2 fruit fly cellular contexts compared by ENCODE assay signal in the genomic region with DNA sequence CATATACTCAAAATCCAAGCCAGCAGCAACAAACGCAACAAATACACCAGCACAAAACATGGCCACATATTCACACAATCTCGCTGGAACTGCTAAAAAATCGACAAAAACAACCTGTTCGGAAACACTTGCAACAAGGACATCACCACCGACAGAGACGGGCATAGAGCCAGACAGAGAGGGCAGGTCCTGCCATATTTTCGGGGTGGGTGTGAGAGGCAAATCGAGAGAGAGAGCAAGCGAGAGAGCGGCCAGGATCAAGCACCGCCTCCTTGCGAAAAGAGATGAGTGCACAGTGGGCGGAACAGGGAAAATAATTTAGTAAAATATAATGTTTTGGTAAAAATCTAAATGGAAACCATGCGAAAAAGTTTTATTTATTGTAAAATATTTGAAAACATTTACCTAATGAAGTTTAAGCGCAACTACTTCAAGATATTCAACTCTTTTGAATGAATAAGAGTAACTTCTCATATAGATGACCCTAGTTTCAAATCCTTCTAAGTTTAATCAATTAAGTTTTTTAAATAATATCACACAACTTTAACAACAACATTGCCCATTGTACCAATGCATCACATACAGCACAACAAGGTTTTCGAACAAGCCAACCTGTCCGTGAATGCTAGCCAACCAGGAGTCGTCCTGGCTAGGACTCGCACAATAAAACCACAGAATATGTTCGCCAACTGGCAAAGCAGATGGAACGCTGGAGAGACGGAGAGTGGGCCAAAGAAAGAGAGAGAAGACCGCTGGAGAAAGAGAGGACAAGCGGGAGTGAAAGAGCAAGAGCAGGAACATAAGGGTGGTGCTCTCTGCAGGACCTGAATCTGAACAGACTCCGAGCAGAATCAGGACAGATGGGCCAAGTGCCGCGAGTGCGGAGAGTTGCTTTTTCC.
TF ChIP-seq lines count a peak whose summit lies in the region.

No protein-coding gene starts in this region.

TF ChIP-seq in whole organism, embryonic, 481 proteins besides CTCF, POLR2A, EP300 and RAD21 (continued from another document and continues in another):
- no peak for TF ChIP-seq vfl (GFP tag; optimal IDR thresholded peaks at IDR 0.05; lab: Kevin White, UChicago)
- peak; percentile 61 for TF ChIP-seq CG9609 (GFP tag; optimal IDR thresholded peaks at IDR 0.05; lab: Kevin White, UChicago)
- TF ChIP-seq dpn (GFP tag; optimal IDR thresholded peaks at IDR 0.05; lab: Kevin White, UChicago) = peak; percentile 52 to 66
- no peak for TF ChIP-seq cas (GFP tag; IDR thresholded peaks at IDR 0.05; lab: Robert Waterston, UW)
- no peak for TF ChIP-seq C15 (GFP tag; IDR thresholded peaks at IDR 0.05; lab: Robert Waterston, UW)
- no peak for TF ChIP-seq Six4 (GFP tag; optimal IDR thresholded peaks at IDR 0.05; lab: Kevin White, UChicago)
- no peak for TF ChIP-seq sob (GFP tag; IDR thresholded peaks at IDR 0.05; lab: Robert Waterston, UW)
- TF ChIP-seq Trl (optimal IDR thresholded peaks at IDR 0.05; lab: Kevin White, UChicago) = peak; percentile 36 to 85
- TF ChIP-seq Trl (GFP tag; optimal IDR thresholded peaks at IDR 0.05; lab: Kevin White, UChicago) = no peak
- TF ChIP-seq Scr (GFP tag; IDR thresholded peaks at IDR 0.05; lab: Robert Waterston, UW; ENCODE audit: partially characterized antibody) = no peak
- no peak for TF ChIP-seq Dbx (GFP tag; IDR thresholded peaks at IDR 0.05; lab: Robert Waterston, UW)
- no peak for TF ChIP-seq CG6791 (GFP tag; IDR thresholded peaks at IDR 0.05; lab: Robert Waterston, UW; ENCODE audit: partially characterized antibody)
- no peak for TF ChIP-seq salm (tag; optimal IDR thresholded peaks at IDR 0.05; lab: Kevin White, UChicago)
- no peak for TF ChIP-seq cwo (GFP tag; optimal IDR thresholded peaks at IDR 0.05; lab: Kevin White, UChicago)
- TF ChIP-seq CG13424 (tag; optimal IDR thresholded peaks at IDR 0.05; lab: Kevin White, UChicago) = peak; percentile 71
- TF ChIP-seq hb (GFP tag; IDR thresholded peaks at IDR 0.05; lab: Robert Waterston, UW; ENCODE audit: partially characterized antibody) = no peak
- peak; percentile 7 for TF ChIP-seq CG8089 (GFP tag; optimal IDR thresholded peaks at IDR 0.05; lab: Kevin White, UChicago)
- TF ChIP-seq fd64A (GFP tag; optimal IDR thresholded peaks at IDR 0.05; lab: Kevin White, UChicago) = no peak
- no peak for TF ChIP-seq sr (GFP tag; IDR thresholded peaks at IDR 0.05; lab: Robert Waterston, UW)
- peak; percentile 42; the same call in 1 of the 2 replicates for TF ChIP-seq Oaz (GFP tag; IDR thresholded peaks at IDR 0.05; lab: Robert Waterston, UW)
- no peak for TF ChIP-seq CG13287 (GFP tag; IDR thresholded peaks at IDR 0.05; lab: Robert Waterston, UW; ENCODE audit: partially characterized antibody)
- no peak for TF ChIP-seq HmgZ (tag; optimal IDR thresholded peaks at IDR 0.05; lab: Kevin White, UChicago)
- TF ChIP-seq tgo (GFP tag; IDR thresholded peaks at IDR 0.05; lab: Robert Waterston, UW) = no peak
- TF ChIP-seq schlank (tag; optimal IDR thresholded peaks at IDR 0.05; lab: Kevin White, UChicago) = no peak
- no peak for TF ChIP-seq CG16813 (GFP tag; IDR thresholded peaks at IDR 0.05; lab: Robert Waterston, UW; ENCODE audit: partially characterized antibody)
- no peak for TF ChIP-seq tin (GFP tag; optimal IDR thresholded peaks at IDR 0.05; lab: Kevin White, UChicago)
- no peak for TF ChIP-seq Pdp1 (GFP tag; optimal IDR thresholded peaks at IDR 0.05; lab: Kevin White, UChicago)
- no peak for TF ChIP-seq CG7987 (GFP tag; optimal IDR thresholded peaks at IDR 0.05; lab: Kevin White, UChicago)
- no peak for TF ChIP-seq MBD-R2 (GFP tag; IDR thresholded peaks at IDR 0.05; lab: Robert Waterston, UW)
- TF ChIP-seq CG32767 (GFP tag; IDR thresholded peaks at IDR 0.05; lab: Robert Waterston, UW) = peak; percentile 62; the same call in 1 of the 2 replicates
- 0 out of 3 replicates have a peak, but pooled peaks have one; percentile 16 for TF ChIP-seq dysf (GFP tag; IDR thresholded peaks at IDR 0.05; lab: Robert Waterston, UW)
- TF ChIP-seq CG11456 (GFP tag; IDR thresholded peaks at IDR 0.05; lab: Robert Waterston, UW) = no peak
- peak; percentile 53; the same call in 1 of the 2 replicates for TF ChIP-seq chm (GFP tag; IDR thresholded peaks at IDR 0.05; lab: Robert Waterston, UW)
- no peak for TF ChIP-seq klu (GFP tag; IDR thresholded peaks at IDR 0.05; lab: Robert Waterston, UW)
- no peak for TF ChIP-seq Vsx1 (GFP tag; optimal IDR thresholded peaks at IDR 0.05; lab: Kevin White, UChicago)
- TF ChIP-seq cg (GFP tag; optimal IDR thresholded peaks at IDR 0.05; lab: Kevin White, UChicago) = no peak
- no peak for TF ChIP-seq Bgb (GFP tag; IDR thresholded peaks at IDR 0.05; lab: Robert Waterston, UW; ENCODE audit: partially characterized antibody)
- TF ChIP-seq sc (optimal IDR thresholded peaks at IDR 0.05; lab: Kevin White, UChicago) = no peak
- TF ChIP-seq sc (GFP tag; optimal IDR thresholded peaks at IDR 0.05; lab: Kevin White, UChicago) = peak; percentile 52
- TF ChIP-seq aop (GFP tag; IDR thresholded peaks at IDR 0.05; lab: Robert Waterston, UW) = no peak
- no peak for TF ChIP-seq D (optimal IDR thresholded peaks at IDR 0.05; lab: Kevin White, UChicago)
- peak; percentile 15 for TF ChIP-seq D (GFP tag; optimal IDR thresholded peaks at IDR 0.05; lab: Kevin White, UChicago)
- peak; percentile 86 for TF ChIP-seq CG1832 (GFP tag; optimal IDR thresholded peaks at IDR 0.05; lab: Kevin White, UChicago)
- TF ChIP-seq CG7556 (GFP tag; optimal IDR thresholded peaks at IDR 0.05; lab: Kevin White, UChicago) = peak; percentile 85
- no peak for TF ChIP-seq CG17359 (tag; optimal IDR thresholded peaks at IDR 0.05; lab: Kevin White, UChicago)
- TF ChIP-seq CG6854 (GFP tag; optimal IDR thresholded peaks at IDR 0.05; lab: Kevin White, UChicago) = no peak
- TF ChIP-seq HLH54F (GFP tag; optimal IDR thresholded peaks at IDR 0.05; lab: Kevin White, UChicago) = peak; percentile 38
- TF ChIP-seq dmrt11E (tag; optimal IDR thresholded peaks at IDR 0.05; lab: Kevin White, UChicago) = peak; percentile 73
- peak; percentile 77 for TF ChIP-seq CG8924 (tag; optimal IDR thresholded peaks at IDR 0.05; lab: Kevin White, UChicago)
- no peak for TF ChIP-seq CG5953 (GFP tag; IDR thresholded peaks at IDR 0.05; lab: Robert Waterston, UW)
- peak; percentile 33 for TF ChIP-seq CG33557 (GFP tag; optimal IDR thresholded peaks at IDR 0.05; lab: Kevin White, UChicago)
- no peak; the same call in 2 of the 3 replicates for TF ChIP-seq CG7357 (GFP tag; IDR thresholded peaks at IDR 0.05; lab: Robert Waterston, UW)
- peak; percentile 10 for TF ChIP-seq kay (GFP tag; optimal IDR thresholded peaks at IDR 0.05; lab: Kevin White, UChicago)
- TF ChIP-seq trh (GFP tag; optimal IDR thresholded peaks at IDR 0.05; lab: Kevin White, UChicago) = peak; percentile 7
- no peak for TF ChIP-seq CG3995 (GFP tag; optimal IDR thresholded peaks at IDR 0.05; lab: Kevin White, UChicago)
- TF ChIP-seq CG9437 (GFP tag; optimal IDR thresholded peaks at IDR 0.05; lab: Kevin White, UChicago) = peak; percentile 63
- TF ChIP-seq BtbVII (GFP tag; optimal IDR thresholded peaks at IDR 0.05; lab: Kevin White, UChicago) = no peak
- no peak for TF ChIP-seq CG6254 (GFP tag; optimal IDR thresholded peaks at IDR 0.05; lab: Kevin White, UChicago)
- TF ChIP-seq CG13296 (GFP tag; optimal IDR thresholded peaks at IDR 0.05; lab: Kevin White, UChicago) = no peak
- peak; percentile 17 for TF ChIP-seq Bteb2 (GFP tag; optimal IDR thresholded peaks at IDR 0.05; lab: Kevin White, UChicago)
- TF ChIP-seq CG13775 (GFP tag; optimal IDR thresholded peaks at IDR 0.05; lab: Kevin White, UChicago) = peak; percentile 69

TF ChIP-seq in whole organism, prepupa, 60 proteins besides CTCF, POLR2A, EP300 and RAD21 (continued from another document):
- TF ChIP-seq salr (GFP tag; optimal IDR thresholded peaks at IDR 0.05; lab: Kevin White, UChicago) = no peak
- TF ChIP-seq pdm3 (GFP tag; optimal IDR thresholded peaks at IDR 0.05; lab: Kevin White, UChicago) = peak; percentile 31
- 0 out of 3 replicates have a peak, but pooled peaks have one; percentile 13 for TF ChIP-seq CG8119 (GFP tag; IDR thresholded peaks at IDR 0.05; lab: Robert Waterston, UW)
- no peak for TF ChIP-seq CG9139 (GFP tag; optimal IDR thresholded peaks at IDR 0.05; lab: Kevin White, UChicago)
- peak; percentile 49 for TF ChIP-seq Smox (GFP tag; optimal IDR thresholded peaks at IDR 0.05; lab: Kevin White, UChicago)
- TF ChIP-seq CG6163 (GFP tag; IDR thresholded peaks at IDR 0.05; lab: Robert Waterston, UW) = no peak
- no peak for TF ChIP-seq CG10669 (GFP tag; optimal IDR thresholded peaks at IDR 0.05; lab: Kevin White, UChicago)
- TF ChIP-seq CG4318 (GFP tag; optimal IDR thresholded peaks at IDR 0.05; lab: Kevin White, UChicago) = no peak
- peak; percentile 18 for TF ChIP-seq fd59A (GFP tag; optimal IDR thresholded peaks at IDR 0.05; lab: Kevin White, UChicago)
- TF ChIP-seq dsx (GFP tag; optimal IDR thresholded peaks at IDR 0.05; lab: Kevin White, UChicago; ENCODE audit: poor library complexity, severe bottlenecking) = no peak
- no peak for TF ChIP-seq Blimp-1 (GFP tag; optimal IDR thresholded peaks at IDR 0.05; lab: Kevin White, UChicago)
- no peak for TF ChIP-seq CG1621 (tag; optimal IDR thresholded peaks at IDR 0.05; lab: Kevin White, UChicago)
- no peak for TF ChIP-seq net (GFP tag; optimal IDR thresholded peaks at IDR 0.05; lab: Kevin White, UChicago)
- no peak for TF ChIP-seq CG3032 (tag; optimal IDR thresholded peaks at IDR 0.05; lab: Kevin White, UChicago)
- TF ChIP-seq acj6 (GFP tag; optimal IDR thresholded peaks at IDR 0.05; lab: Kevin White, UChicago) = peak; percentile 31
- no peak for TF ChIP-seq CG15336 (GFP tag; IDR thresholded peaks at IDR 0.05; lab: Robert Waterston, UW)
- no peak for TF ChIP-seq CG6808 (GFP tag; optimal IDR thresholded peaks at IDR 0.05; lab: Kevin White, UChicago)
- no peak for TF ChIP-seq CG6854 (GFP tag; optimal IDR thresholded peaks at IDR 0.05; lab: Kevin White, UChicago)
- peak; percentile 28 for TF ChIP-seq CG6792 (GFP tag; optimal IDR thresholded peaks at IDR 0.05; lab: Kevin White, UChicago)
- TF ChIP-seq CG8632 (GFP tag; optimal IDR thresholded peaks at IDR 0.05; lab: Kevin White, UChicago) = no peak
- no peak for TF ChIP-seq CG7368 (GFP tag; optimal IDR thresholded peaks at IDR 0.05; lab: Kevin White, UChicago)
- no peak for TF ChIP-seq CG10631 (GFP tag; optimal IDR thresholded peaks at IDR 0.05; lab: Kevin White, UChicago)
- peak; percentile 30 for TF ChIP-seq achi (GFP tag; optimal IDR thresholded peaks at IDR 0.05; lab: Kevin White, UChicago)
- TF ChIP-seq Eip75B (GFP tag; optimal IDR thresholded peaks at IDR 0.05; lab: Kevin White, UChicago) = no peak
- TF ChIP-seq CG31627 (GFP tag; optimal IDR thresholded peaks at IDR 0.05; lab: Kevin White, UChicago) = peak; percentile 43
- no peak for TF ChIP-seq CG6276 (GFP tag; optimal IDR thresholded peaks at IDR 0.05; lab: Kevin White, UChicago)
- peak; percentile 22 for TF ChIP-seq Hr39 (GFP tag; optimal IDR thresholded peaks at IDR 0.05; lab: Kevin White, UChicago)
- peak; percentile 26 for TF ChIP-seq Sox102F (GFP tag; optimal IDR thresholded peaks at IDR 0.05; lab: Kevin White, UChicago)
- no peak for TF ChIP-seq Ets96B (tag; optimal IDR thresholded peaks at IDR 0.05; lab: Kevin White, UChicago)
- no peak for TF ChIP-seq Gug (GFP tag; IDR thresholded peaks at IDR 0.05; lab: Robert Waterston, UW)
- no peak for TF ChIP-seq dac (GFP tag; optimal IDR thresholded peaks at IDR 0.05; lab: Kevin White, UChicago)
- TF ChIP-seq CG11902 (GFP tag; optimal IDR thresholded peaks at IDR 0.05; lab: Kevin White, UChicago) = no peak
- no peak for TF ChIP-seq CG16779 (tag; optimal IDR thresholded peaks at IDR 0.05; lab: Kevin White, UChicago)
- peak; percentile 27 for TF ChIP-seq Sox14 (GFP tag; optimal IDR thresholded peaks at IDR 0.05; lab: Kevin White, UChicago)
- TF ChIP-seq CG11294 (GFP tag; IDR thresholded peaks at IDR 0.05; lab: Robert Waterston, UW) = no peak
- TF ChIP-seq Lpt (GFP tag; optimal IDR thresholded peaks at IDR 0.05; lab: Kevin White, UChicago) = no peak
- no peak for TF ChIP-seq fkh (GFP tag; optimal IDR thresholded peaks at IDR 0.05; lab: Kevin White, UChicago)
- TF ChIP-seq lz (GFP tag; optimal IDR thresholded peaks at IDR 0.05; lab: Kevin White, UChicago) = no peak
